Fruit fly (Drosophila melanogaster): ENCODE data around the gene Jhbp4.

DNA sequence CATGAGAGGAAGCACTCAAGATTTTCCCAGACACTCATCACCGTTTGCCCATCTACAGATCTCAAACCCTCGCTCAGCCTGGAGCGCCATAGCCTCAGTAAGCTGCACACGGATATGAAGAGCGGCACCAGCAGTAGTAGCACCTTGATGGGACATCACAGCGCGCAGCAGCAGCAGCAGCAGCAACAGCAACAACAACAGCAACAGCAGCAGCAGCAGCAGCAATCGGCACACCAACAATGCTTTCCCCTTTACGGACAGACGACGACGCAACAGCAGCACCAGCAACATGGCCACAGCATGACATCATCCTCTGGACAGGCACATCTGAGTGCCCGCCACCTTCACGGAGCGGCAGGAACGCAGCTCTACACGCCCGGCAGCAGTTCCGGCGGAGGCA, 3.7 kb upstream of the Jhbp4 start:
- TF ChIP-seq CG8478 (optimal IDR thresholded peaks at IDR 0.05) (no peak), CTCF (optimal IDR thresholded peaks at IDR 0.05) (no peak)
